Worm (Caenorhabditis elegans): ENCODE data around the gene C44C1.1.

DNA sequence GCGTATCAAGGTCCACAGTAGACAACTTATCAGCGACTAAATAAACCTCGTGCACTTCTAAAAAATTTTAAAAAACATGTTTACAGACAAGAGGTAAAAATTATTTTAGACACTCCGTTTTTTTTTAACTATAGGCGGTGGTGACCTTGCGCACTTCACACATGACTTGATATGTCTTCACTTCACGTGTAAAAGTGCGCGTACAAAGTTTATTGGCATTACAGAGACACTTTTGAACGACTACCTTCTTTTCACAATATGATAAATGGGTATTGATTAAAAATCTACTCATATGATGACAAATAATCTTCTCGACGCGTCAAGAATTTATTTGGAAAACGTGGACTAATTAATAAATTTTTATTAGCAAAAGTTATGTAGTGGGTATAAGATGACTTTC, 46.1 kb downstream of the C44C1.1 start:
- TF ChIP-seq flt-1 (GFP tag; IDR thresholded peaks at IDR 0.05) (no peak), tab-1 (GFP tag; IDR thresholded peaks at IDR 0.05) (no peak)

All from whole organism, midembryonic.